Worm (Caenorhabditis elegans): Measurements from ENCODE around the gene C16C10.2.
A peak's percentile ranks its signal among the peaks of the same experiment; 100 is the strongest.

The C16C10.2 gene

ce11 chrIII:4160937-4161336, 17.5 kb downstream of the C16C10.2 start, which contains the start of gene C01G12.16:
C01G12.16 (plus strand) TSS chrIII:4161237.
- TF ChIP-seq lin-54 (GFP tag; optimal IDR thresholded peaks at IDR 0.05), result no peak
- TF ChIP-seq dpff-1 (tag; optimal IDR thresholded peaks at IDR 0.05), result no peak
- no peak for TF ChIP-seq somi-1 (GFP tag; optimal IDR thresholded peaks at IDR 0.05)
- no peak for TF ChIP-seq ets-4 (GFP tag; optimal IDR thresholded peaks at IDR 0.05)
- TF ChIP-seq snpc-1.1 (tag; optimal IDR thresholded peaks at IDR 0.05; ENCODE audit: insufficient read depth), result no peak
- no peak for TF ChIP-seq nhr-120 (GFP tag; IDR thresholded peaks at IDR 0.05)
- TF ChIP-seq lin-26 (GFP tag; IDR thresholded peaks at IDR 0.05), result no peak
- TF ChIP-seq ceh-27 (GFP tag; optimal IDR thresholded peaks at IDR 0.05), result no peak

- TF ChIP-seq ets-4 (GFP tag; optimal IDR thresholded peaks at IDR 0.05), result no peak
- no peak for TF ChIP-seq lin-40 (tag; optimal IDR thresholded peaks at IDR 0.05)
- TF ChIP-seq let-526 (GFP tag; IDR thresholded peaks at IDR 0.05), result no peak
- TF ChIP-seq F23B12.7 (tag; optimal IDR thresholded peaks at IDR 0.05; ENCODE audit: insufficient read depth), result no peak
Observed at ce11 chrIII:4157298-4157697, 21.2 kb downstream of the C16C10.2 start, which contains the start of gene C16C10.9. C16C10.9 (minus strand) TSS chrIII:4157398.

- TF ChIP-seq akir-1 (GFP tag; optimal IDR thresholded peaks at IDR 0.05) (no peak), lsl-1 (GFP tag; optimal IDR thresholded peaks at IDR 0.05) (peak; percentile 16), F33H1.4 (GFP tag; IDR thresholded peaks at IDR 0.05) (0 out of 2 replicates have a peak, but pooled peaks have one; percentile 12)
Observed at ce11 chrIII:4153299-4153698, 25.2 kb downstream of the C16C10.2 start, which contains the start of gene glod-4. glod-4 (plus strand) TSS chrIII:4153599.

DNA sequence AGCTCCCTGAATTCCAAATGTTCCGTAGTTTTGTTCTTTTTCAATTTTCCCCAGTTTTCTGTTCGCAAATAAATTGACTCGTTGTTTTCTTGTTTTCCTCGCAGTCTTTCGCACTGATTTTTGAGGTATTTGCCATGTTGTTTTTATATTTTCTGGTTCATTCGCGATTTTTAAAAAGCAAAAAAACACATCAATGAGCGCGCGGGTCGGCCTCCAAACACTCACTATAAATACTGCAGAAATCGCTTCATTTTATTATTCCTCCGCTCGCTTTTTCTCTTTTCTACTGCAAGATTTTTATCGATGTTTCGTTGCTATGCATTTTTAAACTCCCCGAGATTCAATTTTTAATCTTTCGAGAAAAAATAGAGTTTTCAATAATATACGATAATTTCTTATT, 25.6 kb downstream of the C16C10.2 start:
- no peak for TF ChIP-seq egl-18 (GFP tag; IDR thresholded peaks at IDR 0.05)
- TF ChIP-seq lin-35 (GFP tag; optimal IDR thresholded peaks at IDR 0.05), result peak in 1 of 3 experiments; percentile 41
- 0 out of 2 replicates have a peak, but pooled peaks have one; percentile 33 for TF ChIP-seq madf-3 (GFP tag; IDR thresholded peaks at IDR 0.05)
- TF ChIP-seq madf-6 (GFP tag; IDR thresholded peaks at IDR 0.05), result no peak
- TF ChIP-seq cebp-1 (GFP tag; IDR thresholded peaks at IDR 0.05), result no peak
- TF ChIP-seq cebp-1 (tag; optimal IDR thresholded peaks at IDR 0.05), result peak; percentile 20
- TF ChIP-seq lir-1 (GFP tag; conservative IDR thresholded peaks at IDR 0.05), result no peak
- no peak for TF ChIP-seq let-526 (GFP tag; IDR thresholded peaks at IDR 0.05)
- no peak for TF ChIP-seq tbp1 (GFP tag; optimal IDR thresholded peaks at IDR 0.05)
- TF ChIP-seq Y56A3A.18 (GFP tag; IDR thresholded peaks at IDR 0.05), result no peak
- TF ChIP-seq Y95B8A.8 (GFP tag; IDR thresholded peaks at IDR 0.05), result 0 out of 2 replicates have a peak, but pooled peaks have one; percentile 18
- no peak for TF ChIP-seq F55B11.4 (tag; optimal IDR thresholded peaks at IDR 0.05; ENCODE audit: borderline replicate concordance, insufficient read depth)
- no peak for TF ChIP-seq mcd-1 (GFP tag; IDR thresholded peaks at IDR 0.05)

- TF ChIP-seq ztf-25 (GFP tag; IDR thresholded peaks at IDR 0.05), result no peak
- no peak for TF ChIP-seq madf-8 (GFP tag; conservative IDR thresholded peaks at IDR 0.05)
- TF ChIP-seq nhr-80 (tag; optimal IDR thresholded peaks at IDR 0.05), result no peak
- no peak for TF ChIP-seq F55B11.4 (tag; optimal IDR thresholded peaks at IDR 0.05; ENCODE audit: borderline replicate concordance, insufficient read depth)
- no peak for TF ChIP-seq K11D2.4 (GFP tag; IDR thresholded peaks at IDR 0.05)
- peak; percentile 72; the same call in 1 of the 2 replicates for TF ChIP-seq zfh-2 (GFP tag; conservative IDR thresholded peaks at IDR 0.05)
- TF ChIP-seq lin-40 (tag; optimal IDR thresholded peaks at IDR 0.05), result no peak
Observed at ce11 chrIII:4152309-4152708, 26.2 kb downstream of the C16C10.2 start.
